Worm (Caenorhabditis elegans): Measurements from ENCODE around the gene lipl-7.

The lipl-7 gene

ce11 chrIV:10227534-10227933, 14.1 kb downstream of the lipl-7 start, which contains the start of gene F01G10.6:
Gene F01G10.6 (minus strand): TSS chrIV:10227634.
- TF ChIP-seq sea-2 (GFP tag; optimal IDR thresholded peaks at IDR 0.05) (no peak), ama-1 (optimal IDR thresholded peaks at IDR 0.05) (no peak), ztf-11 (tag; optimal IDR thresholded peaks at IDR 0.05) (no peak), lin-15B (tag; optimal IDR thresholded peaks at IDR 0.05) (no peak), R02D3.7 (tag; optimal IDR thresholded peaks at IDR 0.05) (no peak), nhr-77 (tag; optimal IDR thresholded peaks at IDR 0.05) (no peak), nhr-11 (tag; optimal IDR thresholded peaks at IDR 0.05) (no peak), nhr-43 (tag; optimal IDR thresholded peaks at IDR 0.05; ENCODE audit: poor library complexity, severe bottlenecking) (no peak), nfya-1 (tag; optimal IDR thresholded peaks at IDR 0.05; ENCODE audit: insufficient read depth) (no peak), ceh-28 (tag; optimal IDR thresholded peaks at IDR 0.05) (no peak), lin-39 (tag; optimal IDR thresholded peaks at IDR 0.05) (no peak), egl-27 (tag; optimal IDR thresholded peaks at IDR 0.05) (no peak), fkh-2 (tag; optimal IDR thresholded peaks at IDR 0.05) (no peak)

DNA sequence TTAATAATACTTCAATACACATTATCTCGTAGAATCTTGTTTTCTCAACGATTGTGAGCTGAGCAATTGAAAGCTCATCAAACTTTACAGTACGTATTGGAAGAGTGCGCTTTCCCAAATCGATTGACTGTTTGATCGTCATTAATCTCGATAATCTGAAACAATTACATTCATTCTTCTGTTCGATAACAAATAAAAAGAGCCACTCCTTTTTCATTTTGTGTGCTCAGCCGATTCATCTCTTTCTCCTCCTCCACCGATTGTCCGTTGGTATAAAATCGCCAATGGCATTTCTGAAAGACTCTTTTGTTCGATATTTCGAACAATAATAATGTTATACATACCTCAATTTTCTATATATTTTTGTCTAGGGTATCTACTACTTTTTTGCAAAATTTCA, 17.9 kb downstream of the lipl-7 start, which contains the start of gene nas-12:
nas-12 (plus strand) TSS at position 301 of the 400 bp plus-strand sequence.
- no peak for TF ChIP-seq nfya-1 (tag; optimal IDR thresholded peaks at IDR 0.05; ENCODE audit: insufficient read depth)

DNA sequence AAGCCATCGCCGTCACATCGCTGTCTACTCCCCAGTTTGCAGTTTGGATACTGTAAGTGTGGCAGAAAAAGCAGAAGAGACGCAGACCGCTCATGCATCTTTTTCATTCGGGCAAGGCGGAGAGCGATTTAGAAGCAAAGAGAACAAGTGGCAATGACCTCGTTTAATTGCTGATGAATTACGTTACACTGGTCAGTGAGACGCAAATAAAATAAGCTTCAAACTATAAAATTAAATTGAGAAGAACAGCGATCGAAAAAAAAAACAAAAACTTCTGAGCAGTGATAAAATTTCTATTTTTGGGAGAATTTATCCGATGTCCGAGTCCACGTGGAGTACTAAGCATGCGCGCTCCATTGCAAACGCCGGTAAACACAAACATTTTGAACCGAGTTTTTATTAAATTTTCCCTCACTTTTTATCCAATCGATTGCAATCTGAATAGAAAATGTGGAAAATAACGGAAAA, 19.5 kb downstream of the lipl-7 start, which contains the start of gene C24F3.2:
C24F3.2 (plus strand) TSS at position 418 of the 468 bp plus-strand sequence.
- TF ChIP-seq nhr-43 (tag; optimal IDR thresholded peaks at IDR 0.05; ENCODE audit: poor library complexity, severe bottlenecking) (no peak), fos-1 (tag; optimal IDR thresholded peaks at IDR 0.05) (no peak), ceh-82 (tag; optimal IDR thresholded peaks at IDR 0.05) (no peak), elt-2 (tag; optimal IDR thresholded peaks at IDR 0.05) (peak; percentile 35), unc-39 (tag; optimal IDR thresholded peaks at IDR 0.05) (no peak), eor-1 (tag; optimal IDR thresholded peaks at IDR 0.05) (no peak), hmg-11 (tag; optimal IDR thresholded peaks at IDR 0.05) (no peak), lsy-12 (tag; optimal IDR thresholded peaks at IDR 0.05) (peak; percentile 70), R02D3.7 (tag; optimal IDR thresholded peaks at IDR 0.05) (no peak), nhr-12 (tag; optimal IDR thresholded peaks at IDR 0.05) (no peak), fkh-10 (GFP tag; optimal IDR thresholded peaks at IDR 0.05) (peak; percentile 4), ztf-11 (tag; optimal IDR thresholded peaks at IDR 0.05) (no peak), sea-2 (GFP tag; optimal IDR thresholded peaks at IDR 0.05) (no peak), nhr-28 (tag; optimal IDR thresholded peaks at IDR 0.05) (no peak), fkh-2 (tag; optimal IDR thresholded peaks at IDR 0.05) (no peak), ztf-4 (tag; optimal IDR thresholded peaks at IDR 0.05) (no peak), egl-5 (tag; optimal IDR thresholded peaks at IDR 0.05) (peak; percentile 73), pqm-1 (tag; optimal IDR thresholded peaks at IDR 0.05) (no peak), nhr-67 (tag; optimal IDR thresholded peaks at IDR 0.05) (no peak), tbx-2 (tag; optimal IDR thresholded peaks at IDR 0.05) (peak; percentile 3), ceh-16 (tag; optimal IDR thresholded peaks at IDR 0.05) (no peak), unc-62 (GFP tag; optimal IDR thresholded peaks at IDR 0.05) (peak; percentile 14), ama-1 (optimal IDR thresholded peaks at IDR 0.05) (no peak), daf-12 (tag; optimal IDR thresholded peaks at IDR 0.05) (no peak), ceh-9 (tag; optimal IDR thresholded peaks at IDR 0.05) (no peak), lin-15B (tag; optimal IDR thresholded peaks at IDR 0.05) (peak; percentile 69), nfya-1 (tag; optimal IDR thresholded peaks at IDR 0.05; ENCODE audit: insufficient read depth) (peak; percentile 88), nhr-23 (tag; optimal IDR thresholded peaks at IDR 0.05) (peak; percentile 89), aly-2 (tag; optimal IDR thresholded peaks at IDR 0.05) (no peak), ZK546.5 (tag; optimal IDR thresholded peaks at IDR 0.05) (no peak), ceh-28 (tag; optimal IDR thresholded peaks at IDR 0.05) (no peak), skn-1 (tag; optimal IDR thresholded peaks at IDR 0.05) (peak; percentile 19), jun-1 (tag; optimal IDR thresholded peaks at IDR 0.05) (peak; percentile 48), lin-39 (tag; optimal IDR thresholded peaks at IDR 0.05) (peak; percentile 75), mdl-1 (tag; optimal IDR thresholded peaks at IDR 0.05) (no peak), egl-27 (tag; optimal IDR thresholded peaks at IDR 0.05) (no peak), pha-4 (tag; optimal IDR thresholded peaks at IDR 0.05) (peak; percentile 55), nhr-11 (tag; optimal IDR thresholded peaks at IDR 0.05) (no peak), elt-3 (tag; optimal IDR thresholded peaks at IDR 0.05) (no peak), nhr-25 (tag; optimal IDR thresholded peaks at IDR 0.05) (peak; percentile 96), nhr-76 (tag; optimal IDR thresholded peaks at IDR 0.05) (no peak), zag-1 (tag; optimal IDR thresholded peaks at IDR 0.05) (no peak), nhr-77 (tag; optimal IDR thresholded peaks at IDR 0.05) (no peak), elt-1 (tag; optimal IDR thresholded peaks at IDR 0.05) (no peak), snpc-4 (tag; optimal IDR thresholded peaks at IDR 0.05) (no peak), mml-1 (tag; optimal IDR thresholded peaks at IDR 0.05) (no peak), nhr-237 (tag; optimal IDR thresholded peaks at IDR 0.05) (no peak)
